Worm (Caenorhabditis elegans) whole organism, young adult: Measurements from ENCODE around the gene col-96.
A peak's percentile ranks its signal among the peaks of the same experiment; 100 is the strongest.

Experiments
- C06A6.2 ChIP-seq: fragments of 200-800 bp; sonication (Bioruptor generic); conservative IDR thresholded peaks from 2 replicates; pipeline ENCODE4 v1.3.6; 2022; ENCODE audit warnings: missing genetic modification characterization, missing compliant biosample characterization
- D2030.7 ChIP-seq: fragments of 200-800 bp; sonication (Bioruptor generic); IDR thresholded peaks from 2 replicates; pipeline ENCODE4 v1.3.6; 2022; ENCODE audit warnings: missing genetic modification reagents, missing genetic modification characterization, missing compliant biosample characterization
- F10E7.11 ChIP-seq: sonication (generic microtip); optimal IDR thresholded peaks from 2 replicates; lab custom pipeline; 2017; ENCODE audit warnings: mild to moderate bottlenecking, missing genetic modification characterization, moderate library complexity, missing compliant biosample characterization
- F22D6.2 ChIP-seq: sonication (generic microtip); optimal IDR thresholded peaks from 2 replicates; lab custom pipeline; 2016; ENCODE audit warnings: mild to moderate bottlenecking, missing genetic modification characterization, missing compliant biosample characterization
- F23B12.7 ChIP-seq: sonication (generic microtip); optimal IDR thresholded peaks from 2 replicates; lab custom pipeline; 2017; ENCODE audit warnings: missing genetic modification characterization, mild to moderate bottlenecking, missing compliant biosample characterization, antibody characterized with exemption, moderate library complexity; ENCODE audit not compliant: insufficient read depth
- F37B4.10 ChIP-seq: fragments of 200-800 bp; sonication (Bioruptor generic); IDR thresholded peaks from 2 replicates; pipeline ENCODE4 v1.3.6; 2022; ENCODE audit warnings: missing genetic modification characterization, missing compliant biosample characterization
- F49E8.2 ChIP-seq: sonication (generic microtip); optimal IDR thresholded peaks from 3 replicates; lab custom pipeline; 2017; ENCODE audit warnings: missing genetic modification characterization, mild to moderate bottlenecking, missing compliant biosample characterization, antibody characterized with exemption, moderate library complexity; ENCODE audit not compliant: insufficient read depth
- F55B11.4 ChIP-seq: sonication (generic microtip); optimal IDR thresholded peaks from 2 replicates; lab custom pipeline; 2016; ENCODE audit warnings: missing compliant biosample characterization, missing genetic modification characterization, borderline replicate concordance; ENCODE audit not compliant: insufficient read depth
- F57C9.4 ChIP-seq: sonication (generic microtip); optimal IDR thresholded peaks from 2 replicates; lab custom pipeline; 2017; ENCODE audit warnings: mild to moderate bottlenecking, missing genetic modification characterization, missing compliant biosample characterization
- K11D2.4 ChIP-seq: fragments of 200-800 bp; sonication (Bioruptor generic); IDR thresholded peaks from 2 replicates; pipeline ENCODE4 v1.3.6; 2022; ENCODE audit warnings: missing genetic modification reagents, missing genetic modification characterization, missing compliant biosample characterization
- K12H6.12 ChIP-seq: fragments of 200-800 bp; sonication (Bioruptor generic); optimal IDR thresholded peaks from 2 replicates; lab custom pipeline; 2018; ENCODE audit warnings: mild to moderate bottlenecking, missing genetic modification characterization, missing compliant biosample characterization
- T07F8.4 ChIP-seq: sonication (generic microtip); optimal IDR thresholded peaks from 2 replicates; lab custom pipeline; 2016; ENCODE audit warnings: mild to moderate bottlenecking, missing genetic modification characterization, moderate library complexity, missing compliant biosample characterization
- T26A5.8 ChIP-seq: sonication (generic microtip); optimal IDR thresholded peaks from 2 replicates; lab custom pipeline; 2016; ENCODE audit warnings: missing genetic modification characterization, missing compliant biosample characterization
- Y67H2A.10 ChIP-seq: fragments of 200-800 bp; sonication (Bioruptor generic); conservative IDR thresholded peaks from 2 replicates; pipeline ENCODE4 v1.3.6; 2022; ENCODE audit warnings: missing genetic modification reagents, missing genetic modification characterization, missing compliant biosample characterization
- ama-1 ChIP-seq, 3 experiments: fragments of 150-350 bp in 1 of 3; sonication (generic microtip) in 2 of 3; optimal IDR thresholded peaks; 2 replicates each; lab custom pipeline; 2014 to 2018; ENCODE audit warnings: missing biosample characterization in 2 of 3, missing genetic modification characterization in 2 of 3, missing genetic modification reagents in 2 of 3
- aptf-2 ChIP-seq: fragments of 200-800 bp; sonication (Bioruptor generic); conservative IDR thresholded peaks from 2 replicates; pipeline ENCODE4 v1.3.6; 2022; ENCODE audit warnings: missing genetic modification reagents, missing genetic modification characterization, missing compliant biosample characterization
- aptf-3 ChIP-seq: fragments of 200-800 bp; sonication (Bioruptor generic); IDR thresholded peaks from 2 replicates; pipeline ENCODE4 v1.3.6; 2022; ENCODE audit warnings: missing genetic modification characterization, missing compliant biosample characterization
- atf-7 ChIP-seq: sonication (generic microtip); optimal IDR thresholded peaks from 2 replicates; lab custom pipeline; 2017; ENCODE audit warnings: mild to moderate bottlenecking, missing genetic modification characterization, missing compliant biosample characterization
- ceh-40 ChIP-seq: fragments of 200-800 bp; sonication (Bioruptor generic); IDR thresholded peaks from 2 replicates; pipeline ENCODE4 v1.3.6; 2022; ENCODE audit warnings: missing genetic modification characterization, missing compliant biosample characterization
- ceh-79 ChIP-seq: sonication (generic microtip); optimal IDR thresholded peaks from 2 replicates; lab custom pipeline; 2017; ENCODE audit warnings: mild to moderate bottlenecking, missing genetic modification characterization, missing compliant biosample characterization
- dpff-1 ChIP-seq: sonication (generic microtip); optimal IDR thresholded peaks from 2 replicates; lab custom pipeline; 2017; ENCODE audit warnings: mild to moderate bottlenecking, missing genetic modification characterization, missing compliant biosample characterization
- efl-1 ChIP-seq: fragments of 150-350 bp; optimal IDR thresholded peaks from 2 replicates; lab custom pipeline; 2014; ENCODE audit warnings: missing biosample characterization, missing genetic modification reagents, missing genetic modification characterization
- egl-44 ChIP-seq: fragments of 200-800 bp; sonication (Bioruptor generic); IDR thresholded peaks from 2 replicates; pipeline ENCODE4 v1.3.6; 2022; ENCODE audit warnings: missing genetic modification reagents, missing genetic modification characterization, missing compliant biosample characterization
- egrh-3 ChIP-seq: fragments of 200-800 bp; sonication (Bioruptor generic); IDR thresholded peaks from 2 replicates; pipeline ENCODE4 v1.3.6; 2022; ENCODE audit warnings: missing genetic modification reagents, missing genetic modification characterization, missing compliant biosample characterization
- fkh-3 ChIP-seq: sonication (generic microtip); optimal IDR thresholded peaks from 2 replicates; lab custom pipeline; 2016; ENCODE audit warnings: mild to moderate bottlenecking, missing genetic modification characterization, missing compliant biosample characterization
- him-1 ChIP-seq: sonication (generic microtip); optimal IDR thresholded peaks from 2 replicates; lab custom pipeline; 2016; ENCODE audit warnings: missing genotype, missing genetic modification reagents, missing genetic modification characterization, missing compliant biosample characterization
- hlh-12 ChIP-seq: sonication (generic microtip); optimal IDR thresholded peaks from 2 replicates; lab custom pipeline; 2016; ENCODE audit warnings: missing genetic modification characterization, missing compliant biosample characterization
- hmg-20 ChIP-seq: fragments of 200-800 bp; sonication (Bioruptor generic); IDR thresholded peaks from 2 replicates; pipeline ENCODE4 v1.3.6; 2022; ENCODE audit warnings: missing genetic modification reagents, missing genetic modification characterization, missing compliant biosample characterization
- lag-1 ChIP-seq: fragments of 200-800 bp; sonication (Bioruptor generic); IDR thresholded peaks from 2 replicates; pipeline ENCODE4 v1.3.6; 2022; ENCODE audit warnings: missing genetic modification reagents, missing genetic modification characterization, missing compliant biosample characterization
- lir-1 ChIP-seq: fragments of 200-800 bp; sonication (Bioruptor generic); conservative IDR thresholded peaks from 2 replicates; pipeline ENCODE4 v1.3.6; 2022; ENCODE audit warnings: missing genetic modification reagents, missing genetic modification characterization, missing compliant biosample characterization
- lsl-1 ChIP-seq: fragments of 200-800 bp; sonication (Bioruptor generic); optimal IDR thresholded peaks from 2 replicates; lab custom pipeline; 2018; ENCODE audit warnings: mild to moderate bottlenecking, missing genetic modification characterization, moderate library complexity, missing compliant biosample characterization
- madf-3 ChIP-seq: fragments of 200-800 bp; sonication (Bioruptor generic); IDR thresholded peaks from 2 replicates; pipeline ENCODE4 v1.3.6; 2022; ENCODE audit warnings: missing genetic modification reagents, missing genetic modification characterization, missing compliant biosample characterization
- madf-8 ChIP-seq: fragments of 200-800 bp; sonication (Bioruptor generic); conservative IDR thresholded peaks from 2 replicates; pipeline ENCODE4 v1.3.6; 2022; ENCODE audit warnings: missing genetic modification reagents, missing genetic modification characterization, missing compliant biosample characterization
- mcd-1 ChIP-seq: fragments of 200-800 bp; sonication (Bioruptor generic); IDR thresholded peaks from 2 replicates; pipeline ENCODE4 v1.3.6; 2022; ENCODE audit warnings: missing genetic modification reagents, missing genetic modification characterization, missing compliant biosample characterization
- nfyb-1 ChIP-seq: fragments of 200-800 bp; sonication (Bioruptor generic); IDR thresholded peaks from 2 replicates; pipeline ENCODE4 v1.3.6; 2022; ENCODE audit warnings: missing genetic modification reagents, missing genetic modification characterization, missing compliant biosample characterization
- nhr-120 ChIP-seq: fragments of 200-800 bp; sonication (Bioruptor generic); IDR thresholded peaks from 2 replicates; pipeline ENCODE4 v1.3.6; 2022; ENCODE audit warnings: missing genetic modification characterization, missing compliant biosample characterization
- pbrm-1 ChIP-seq: fragments of 200-800 bp; sonication (Bioruptor generic); IDR thresholded peaks from 2 replicates; pipeline ENCODE4 v1.3.6; 2022; ENCODE audit warnings: missing genetic modification reagents, missing genetic modification characterization, missing compliant biosample characterization
- pha-4 ChIP-seq: fragments of 150-350 bp; sonication (generic microtip); optimal IDR thresholded peaks from 2 replicates; lab custom pipeline; 2014; ENCODE audit warnings: missing biosample characterization, missing genetic modification reagents, missing genetic modification characterization
- repo-1 ChIP-seq: sonication (generic microtip); optimal IDR thresholded peaks from 2 replicates; lab custom pipeline; 2017; ENCODE audit warnings: mild to moderate bottlenecking, missing genetic modification characterization, missing compliant biosample characterization
- snpc-1.1 ChIP-seq: sonication (generic microtip); optimal IDR thresholded peaks from 2 replicates; lab custom pipeline; 2017; ENCODE audit warnings: missing genetic modification characterization, mild to moderate bottlenecking, missing compliant biosample characterization, antibody characterized with exemption, moderate library complexity, missing genotype, missing genetic modification reagents; ENCODE audit not compliant: insufficient read depth
- snpc-4 ChIP-seq, 5 experiments: fragments of 150-350 bp in 1 of 5; sonication (generic microtip) in 4 of 5; optimal IDR thresholded peaks; 2 replicates each; lab custom pipeline; 2014 to 2018; ENCODE audit warnings: missing genetic modification characterization in 5 of 5, missing biosample characterization in 3 of 5, antibody characterized with exemption in 2 of 5, mild to moderate bottlenecking in 2 of 5, missing compliant biosample characterization in 2 of 5, missing genotype in 2 of 5, moderate library complexity in 2 of 5, missing genetic modification reagents in 1 of 5
- sptf-2 ChIP-seq: fragments of 200-800 bp; sonication (Bioruptor generic); optimal IDR thresholded peaks from 2 replicates; lab custom pipeline; 2018; ENCODE audit warnings: mild to moderate bottlenecking, missing genetic modification characterization, missing compliant biosample characterization
- tbx-9 ChIP-seq: sonication (generic microtip); optimal IDR thresholded peaks from 2 replicates; lab custom pipeline; 2016; ENCODE audit warnings: borderline replicate concordance, missing genetic modification characterization, inconsistent platforms, missing compliant biosample characterization
- tlf-1 ChIP-seq: fragments of 200-800 bp; sonication (Bioruptor generic); optimal IDR thresholded peaks from 2 replicates; lab custom pipeline; 2018; ENCODE audit warnings: mild to moderate bottlenecking, missing genetic modification characterization, missing compliant biosample characterization
- unc-130 ChIP-seq: sonication (generic microtip); optimal IDR thresholded peaks from 2 replicates; lab custom pipeline; 2016; ENCODE audit warnings: missing genetic modification reagents, missing genetic modification characterization, missing compliant biosample characterization
- unc-62 ChIP-seq: fragments of 150-350 bp; optimal IDR thresholded peaks from 2 replicates; lab custom pipeline; 2014; ENCODE audit warnings: missing biosample characterization, missing genetic modification reagents, missing genetic modification characterization
- ztf-28 ChIP-seq: fragments of 200-800 bp; sonication (Bioruptor generic); IDR thresholded peaks from 2 replicates; pipeline ENCODE4 v1.3.6; 2022; ENCODE audit warnings: missing genetic modification reagents, missing genetic modification characterization, missing compliant biosample characterization

col-96 gene

DNA sequence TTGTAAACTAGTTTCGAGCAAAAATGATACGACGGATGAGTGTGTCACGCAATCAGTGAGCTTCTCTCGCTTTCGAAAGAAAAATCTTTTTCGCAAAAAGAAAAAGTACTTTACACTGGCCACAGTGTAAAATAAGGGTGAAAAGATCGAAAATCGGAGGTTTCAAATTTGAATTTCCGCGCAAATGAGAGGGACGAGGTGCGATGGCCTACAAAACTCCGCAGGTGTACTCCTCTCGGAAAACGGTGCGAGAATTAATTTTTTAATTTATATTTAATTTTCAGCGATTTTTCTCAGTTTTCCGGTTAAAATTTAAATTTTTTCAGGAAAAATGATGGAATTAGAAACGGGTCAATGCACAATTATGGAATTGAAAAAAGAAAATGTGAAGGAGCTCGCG, 40.2 kb upstream of the col-96 start, which contains the start of gene mrt-2 (continued):
- TF ChIP-seq ama-1 (optimal IDR thresholded peaks at IDR 0.05; lab: Kevin White, UChicago) (no peak), ama-1 (GFP tag; optimal IDR thresholded peaks at IDR 0.05; lab: Kevin White, UChicago) (no peak), pbrm-1 (GFP tag; lab: Robert Waterston, UW) (no peak), tlf-1 (GFP tag; lab: Kevin White, UChicago) (no peak), K11D2.4 (GFP tag; lab: Robert Waterston, UW) (no peak), F10E7.11 (tag; lab: Kevin White, UChicago) (no peak), him-1 (tag; lab: Kevin White, UChicago) (peak; percentile 32), madf-8 (no peak; the same call in 1 of the 2 replicates), D2030.7 (GFP tag; lab: Robert Waterston, UW) (peak; percentile 38), T07F8.4 (tag; lab: Kevin White, UChicago) (no peak), repo-1 (tag; lab: Kevin White, UChicago) (no peak), F22D6.2 (peak; percentile 37), hmg-20 (GFP tag; lab: Robert Waterston, UW) (0 out of 2 replicates have a peak, but pooled peaks have one; percentile 41), F23B12.7 (tag; lab: Kevin White, UChicago) (no peak), snpc-1.1 (tag; lab: Kevin White, UChicago) (no peak), efl-1 (GFP tag; lab: Kevin White, UChicago) (peak; percentile 56), pha-4 (no peak), F37B4.10 (GFP tag; lab: Robert Waterston, UW) (no peak), aptf-3 (no peak), nfyb-1 (peak; percentile 42; the same call in 1 of the 2 replicates), Y67H2A.10 (no peak; the same call in 1 of the 2 replicates)
- TF ChIP-seq, all 124 proteins: peak for 29

DNA sequence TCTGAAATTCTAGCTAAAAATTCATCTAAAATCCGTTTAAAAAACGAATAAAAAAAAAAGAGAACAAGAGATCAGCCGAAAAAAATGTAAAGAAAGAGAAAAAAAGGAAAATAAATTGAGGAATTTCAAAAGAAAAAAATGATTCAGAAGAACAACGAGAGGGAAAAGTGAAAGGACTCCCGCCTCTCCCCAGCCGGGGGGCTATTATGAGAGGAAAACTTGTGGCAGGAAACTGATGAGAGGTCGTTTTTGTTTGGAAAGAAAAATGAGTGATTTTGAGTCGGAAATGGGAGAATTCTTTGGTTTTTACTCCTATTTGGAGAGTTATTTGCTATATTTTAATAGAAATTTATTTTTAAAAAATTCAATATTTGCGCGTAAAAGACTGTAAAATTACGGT, 35.6 kb upstream of the col-96 start:
- no peak for TF ChIP-seq ama-1 (optimal IDR thresholded peaks at IDR 0.05; lab: Kevin White, UChicago)
- TF ChIP-seq ama-1 (GFP tag; optimal IDR thresholded peaks at IDR 0.05; lab: Kevin White, UChicago): no peak
- TF ChIP-seq aptf-2 (GFP tag; lab: Robert Waterston, UW): no peak
- no peak for TF ChIP-seq Y67H2A.10
- no peak for TF ChIP-seq nfyb-1
- no peak for TF ChIP-seq sptf-2
- TF ChIP-seq ceh-40 (GFP tag; lab: Robert Waterston, UW): no peak
- TF ChIP-seq lir-1 (GFP tag; lab: Robert Waterston, UW): no peak
- TF ChIP-seq K11D2.4 (GFP tag; lab: Robert Waterston, UW): no peak
- TF ChIP-seq efl-1 (GFP tag; lab: Kevin White, UChicago): no peak
- TF ChIP-seq madf-3 (GFP tag; lab: Robert Waterston, UW): no peak
- TF ChIP-seq snpc-4 (GFP tag; optimal IDR thresholded peaks at IDR 0.05; lab: Kevin White, UChicago): no peak
- no peak for TF ChIP-seq snpc-4 (tag; optimal IDR thresholded peaks at IDR 0.05; lab: Kevin White, UChicago)
- TF ChIP-seq egl-44 (GFP tag; lab: Robert Waterston, UW): no peak
- no peak for TF ChIP-seq dpff-1
- TF ChIP-seq K12H6.12 (tag; lab: Kevin White, UChicago): no peak
- TF ChIP-seq unc-130 (GFP tag; lab: Kevin White, UChicago): no peak
- no peak for TF ChIP-seq ceh-79 (tag; lab: Kevin White, UChicago)
- no peak for TF ChIP-seq T26A5.8
- no peak for TF ChIP-seq hlh-12 (tag; lab: Kevin White, UChicago)
- TF ChIP-seq F57C9.4: no peak

DNA sequence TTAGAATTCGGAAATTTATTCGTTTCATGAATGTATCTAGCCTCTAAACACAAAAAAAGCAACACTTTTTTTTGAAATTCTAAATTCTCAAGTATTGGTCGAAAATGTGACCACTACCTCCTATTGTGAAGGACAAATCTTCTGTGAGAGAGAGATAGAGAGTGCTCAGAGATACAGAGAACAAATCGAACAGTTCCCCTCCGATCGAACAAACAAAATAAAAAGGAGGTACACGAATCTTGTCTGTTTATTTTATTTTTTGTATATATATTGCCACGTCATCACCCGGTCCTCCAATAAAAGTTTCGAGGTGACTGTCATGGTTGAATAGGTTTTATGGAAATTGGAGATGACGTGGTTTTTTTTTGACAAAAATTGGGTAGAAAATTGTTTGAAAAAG, 34.3 kb upstream of the col-96 start:
- TF ChIP-seq egrh-3 (no peak), F55B11.4 (tag; lab: Kevin White, UChicago) (no peak), tlf-1 (GFP tag; lab: Kevin White, UChicago) (no peak), unc-62 (GFP tag; lab: Kevin White, UChicago) (no peak), C06A6.2 (GFP tag; lab: Robert Waterston, UW) (no peak), F49E8.2 (no peak), lsl-1 (GFP tag; lab: Kevin White, UChicago) (no peak), ztf-28 (GFP tag; lab: Robert Waterston, UW) (no peak), mcd-1 (GFP tag; lab: Robert Waterston, UW) (no peak), nhr-120 (GFP tag; lab: Robert Waterston, UW) (no peak), fkh-3 (tag; lab: Kevin White, UChicago) (no peak), tbx-9 (tag; lab: Kevin White, UChicago) (no peak), atf-7 (tag; lab: Kevin White, UChicago) (no peak), lag-1 (GFP tag; lab: Robert Waterston, UW) (no peak)
